Worm (Caenorhabditis elegans) whole organism, L3 larva: ENCODE measurements around the gene F53F8.6.

Experiments
- R02D3.7 ChIP-seq: fragments of 150-350 bp; optimal IDR thresholded peaks from 2 replicates; lab custom pipeline; 2014; ENCODE audit warnings: missing biosample characterization, missing genetic modification characterization
- ZK546.5 ChIP-seq: sonication (generic microtip); optimal IDR thresholded peaks from 2 replicates; lab custom pipeline; 2017; ENCODE audit warnings: missing biosample characterization, missing genetic modification characterization
- aly-2 ChIP-seq: fragments of 150-350 bp; optimal IDR thresholded peaks from 2 replicates; lab custom pipeline; 2014; ENCODE audit warnings: missing biosample characterization, missing genetic modification characterization
- ama-1 ChIP-seq: fragments of 150-350 bp; optimal IDR thresholded peaks from 2 replicates; lab custom pipeline; 2018
- ceh-16 ChIP-seq: sonication (generic microtip); optimal IDR thresholded peaks from 2 replicates; lab custom pipeline; 2017; ENCODE audit warnings: missing biosample characterization, missing genetic modification characterization
- ceh-28 ChIP-seq: fragments of 150-350 bp; optimal IDR thresholded peaks from 2 replicates; lab custom pipeline; 2014; ENCODE audit warnings: missing biosample characterization, missing genetic modification reagents, missing genetic modification characterization
- ceh-82 ChIP-seq: fragments of 150-350 bp; optimal IDR thresholded peaks from 2 replicates; lab custom pipeline; 2014; ENCODE audit warnings: missing biosample characterization, missing genetic modification characterization
- ceh-9 ChIP-seq: sonication (generic microtip); optimal IDR thresholded peaks from 2 replicates; lab custom pipeline; 2018; ENCODE audit warnings: missing biosample characterization, missing genetic modification characterization
- egl-27 ChIP-seq: sonication (generic microtip); optimal IDR thresholded peaks from 4 replicates; lab custom pipeline; 2017; ENCODE audit warnings: missing biosample characterization, missing genetic modification reagents, missing genetic modification characterization
- egl-5 ChIP-seq: fragments of 150-350 bp; optimal IDR thresholded peaks from 2 replicates; lab custom pipeline; 2017; ENCODE audit warnings: missing biosample characterization, missing genetic modification reagents, missing genetic modification characterization, inconsistent platforms
- elt-1 ChIP-seq: fragments of 150-350 bp; optimal IDR thresholded peaks from 2 replicates; lab custom pipeline; 2014; ENCODE audit warnings: missing biosample characterization, missing genetic modification characterization
- elt-2 ChIP-seq: sonication (generic microtip); optimal IDR thresholded peaks from 2 replicates; lab custom pipeline; 2016; ENCODE audit warnings: missing genetic modification reagents, mild to moderate bottlenecking, missing genetic modification characterization, missing compliant biosample characterization
- eor-1 ChIP-seq, 2 experiments: fragments of 150-350 bp; optimal IDR thresholded peaks; 2 replicates each; lab custom pipeline; 2014 to 2018; ENCODE audit warnings: missing biosample characterization in 2 of 2, missing genetic modification characterization in 2 of 2
- fkh-10 ChIP-seq: sonication (generic microtip); optimal IDR thresholded peaks from 2 replicates; lab custom pipeline; 2017; ENCODE audit warnings: missing biosample characterization, missing genetic modification reagents, missing genetic modification characterization
- fkh-2 ChIP-seq: fragments of 150-350 bp; optimal IDR thresholded peaks from 2 replicates; lab custom pipeline; 2014; ENCODE audit warnings: missing biosample characterization, missing genetic modification reagents, missing genetic modification characterization
- hmg-11 ChIP-seq: sonication (generic microtip); optimal IDR thresholded peaks from 2 replicates; lab custom pipeline; 2016; ENCODE audit warnings: missing genetic modification characterization, missing compliant biosample characterization
- lin-39 ChIP-seq: fragments of 150-350 bp; optimal IDR thresholded peaks from 2 replicates; lab custom pipeline; 2018; ENCODE audit warnings: missing biosample characterization, missing genetic modification reagents, missing genetic modification characterization
- lsy-12 ChIP-seq: sonication (generic microtip); optimal IDR thresholded peaks from 2 replicates; lab custom pipeline; 2016; ENCODE audit warnings: mild to moderate bottlenecking, missing genetic modification characterization, missing compliant biosample characterization
- mdl-1 ChIP-seq: fragments of 150-350 bp; optimal IDR thresholded peaks from 2 replicates; lab custom pipeline; 2014; ENCODE audit warnings: missing biosample characterization, missing genetic modification characterization
- mml-1 ChIP-seq: fragments of 150-350 bp; sonication (generic microtip); optimal IDR thresholded peaks from 3 replicates; lab custom pipeline; 2014; ENCODE audit warnings: missing biosample characterization, missing genetic modification characterization
- nfya-1 ChIP-seq: sonication (generic microtip); optimal IDR thresholded peaks from 2 replicates; lab custom pipeline; 2017; ENCODE audit warnings: missing genetic modification characterization, mild to moderate bottlenecking, missing compliant biosample characterization, antibody characterized with exemption, moderate library complexity; ENCODE audit not compliant: insufficient read depth
- nhr-11 ChIP-seq: fragments of 150-350 bp; optimal IDR thresholded peaks from 2 replicates; lab custom pipeline; 2014; ENCODE audit warnings: missing biosample characterization, missing genetic modification characterization
- nhr-12 ChIP-seq: fragments of 150-350 bp; optimal IDR thresholded peaks from 2 replicates; lab custom pipeline; 2014; ENCODE audit warnings: missing biosample characterization, missing genetic modification characterization
- nhr-237 ChIP-seq: fragments of 150-350 bp; optimal IDR thresholded peaks from 2 replicates; lab custom pipeline; 2014; ENCODE audit warnings: missing biosample characterization, missing genetic modification characterization
- nhr-25 ChIP-seq: sonication (generic microtip); optimal IDR thresholded peaks from 2 replicates; lab custom pipeline; 2017; ENCODE audit warnings: missing biosample characterization, missing genetic modification characterization
- nhr-28 ChIP-seq: fragments of 150-350 bp; optimal IDR thresholded peaks from 2 replicates; lab custom pipeline; 2014; ENCODE audit warnings: missing biosample characterization, missing genetic modification characterization
- nhr-43 ChIP-seq: sonication (generic microtip); optimal IDR thresholded peaks from 2 replicates; lab custom pipeline; 2016; ENCODE audit warnings: mild to moderate bottlenecking, missing genetic modification characterization, missing compliant biosample characterization; ENCODE audit not compliant: poor library complexity, severe bottlenecking
- nhr-67 ChIP-seq: fragments of 150-350 bp; optimal IDR thresholded peaks from 2 replicates; lab custom pipeline; 2014; ENCODE audit warnings: missing biosample characterization, missing genetic modification characterization
- nhr-76 ChIP-seq: fragments of 150-350 bp; sonication (generic microtip); optimal IDR thresholded peaks from 5 replicates; lab custom pipeline; 2014; ENCODE audit warnings: missing biosample characterization, missing genetic modification characterization
- pha-4 ChIP-seq: fragments of 150-350 bp; optimal IDR thresholded peaks from 2 replicates; lab custom pipeline; 2014; ENCODE audit warnings: missing biosample characterization, missing genetic modification reagents, missing genetic modification characterization
- pqm-1 ChIP-seq: fragments of 150-350 bp; optimal IDR thresholded peaks from 2 replicates; lab custom pipeline; 2017; ENCODE audit warnings: missing biosample characterization, missing genetic modification characterization, inconsistent platforms
- sea-2 ChIP-seq: fragments of 150-350 bp; sonication (generic microtip); optimal IDR thresholded peaks from 4 replicates; lab custom pipeline; 2014; ENCODE audit warnings: missing biosample characterization, missing genetic modification reagents, missing genetic modification characterization
- skn-1 ChIP-seq: fragments of 150-350 bp; optimal IDR thresholded peaks from 2 replicates; lab custom pipeline; 2014; ENCODE audit warnings: missing biosample characterization, missing genetic modification characterization
- snpc-4 ChIP-seq: fragments of 150-350 bp; optimal IDR thresholded peaks from 2 replicates; lab custom pipeline; 2014; ENCODE audit warnings: missing biosample characterization, missing genetic modification characterization
- tbx-2 ChIP-seq: sonication (generic microtip); optimal IDR thresholded peaks from 2 replicates; lab custom pipeline; 2016; ENCODE audit warnings: mild to moderate bottlenecking, missing genetic modification characterization, missing compliant biosample characterization
- unc-62 ChIP-seq: fragments of 150-350 bp; sonication (generic microtip); optimal IDR thresholded peaks from 4 replicates; lab custom pipeline; 2014; ENCODE audit warnings: missing biosample characterization, missing genetic modification reagents, missing genetic modification characterization
- zag-1 ChIP-seq: fragments of 150-350 bp; optimal IDR thresholded peaks from 2 replicates; lab custom pipeline; 2014; ENCODE audit warnings: missing biosample characterization, missing genetic modification characterization
- ztf-11 ChIP-seq: fragments of 150-350 bp; optimal IDR thresholded peaks from 2 replicates; lab custom pipeline; 2014; ENCODE audit warnings: missing biosample characterization, missing genetic modification characterization
- ztf-4 ChIP-seq: fragments of 150-350 bp; optimal IDR thresholded peaks from 2 replicates; lab custom pipeline; 2014; ENCODE audit warnings: missing biosample characterization, missing genetic modification characterization

F53F8.6 gene

DNA sequence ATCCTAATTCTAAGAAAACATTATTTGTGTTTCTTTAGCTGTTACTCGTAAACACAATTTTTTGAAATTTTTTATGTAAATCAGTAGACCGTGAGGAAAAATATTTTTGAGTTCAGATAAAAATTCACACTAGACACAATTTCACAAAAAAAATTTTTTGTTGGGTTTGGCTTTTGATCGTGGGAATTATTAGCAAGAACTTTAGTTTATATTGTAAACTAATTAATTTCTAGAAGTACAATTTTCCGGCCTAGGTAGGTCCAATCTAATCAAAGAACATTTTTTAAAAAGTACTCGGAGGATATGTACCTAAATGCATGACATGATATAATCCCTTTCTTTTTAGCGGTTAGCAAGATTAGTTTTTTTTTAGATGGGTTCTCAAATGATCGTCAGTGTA lies 23.8 kb upstream of the F53F8.6 start:
- TF ChIP-seq ceh-16 (tag; lab: Kevin White, UChicago) (no peak), ZK546.5 (tag; lab: Kevin White, UChicago) (no peak), ztf-4 (tag; lab: Kevin White, UChicago) (no peak), nhr-76 (tag; lab: Kevin White, UChicago) (no peak), mdl-1 (tag; lab: Kevin White, UChicago) (no peak), elt-1 (no peak), fkh-10 (no peak), pqm-1 (tag; lab: Kevin White, UChicago) (no peak), mml-1 (tag; lab: Kevin White, UChicago) (no peak), lsy-12 (no peak), elt-2 (no peak), snpc-4 (tag; lab: Kevin White, UChicago) (no peak), R02D3.7 (no peak), pha-4 (tag; lab: Kevin White, UChicago) (no peak), ceh-82 (tag; lab: Kevin White, UChicago) (no peak), unc-62 (GFP tag; lab: Kevin White, UChicago) (no peak)

DNA sequence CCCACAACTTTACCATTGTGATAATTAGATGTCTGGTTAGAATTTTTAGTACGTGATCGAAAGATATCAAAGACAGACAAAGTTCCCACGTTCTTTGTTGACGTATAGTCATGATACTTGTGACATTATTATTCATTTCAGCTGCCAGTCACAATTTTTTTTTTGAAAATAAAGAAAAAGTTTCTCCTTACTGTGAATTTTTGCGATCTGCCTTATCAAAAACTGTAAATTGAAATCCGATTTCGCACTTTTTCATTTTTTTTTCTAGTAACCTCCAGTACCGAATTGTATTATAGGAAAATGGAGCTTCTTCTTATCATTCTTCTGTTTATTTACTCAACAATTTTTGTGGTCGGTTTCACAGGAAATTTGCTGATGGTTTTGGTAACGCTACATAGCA lies 22.9 kb upstream of the F53F8.6 start, which contains the start of gene srsx-35:
srsx-35 (plus strand) TSS at position 301 of the 400 bp plus-strand sequence.
- TF ChIP-seq ztf-11 (tag; lab: Kevin White, UChicago) (no peak), aly-2 (no peak), nhr-28 (tag; lab: Kevin White, UChicago) (no peak), nhr-76 (tag; lab: Kevin White, UChicago) (no peak), fkh-2 (tag; lab: Kevin White, UChicago) (no peak), snpc-4 (tag; lab: Kevin White, UChicago) (no peak), hmg-11 (tag; lab: Kevin White, UChicago) (no peak), skn-1 (tag; lab: Kevin White, UChicago) (no peak), ceh-16 (tag; lab: Kevin White, UChicago) (no peak), nhr-11 (no peak), mml-1 (tag; lab: Kevin White, UChicago) (no peak), ama-1 (no peak), nfya-1 (tag; lab: Kevin White, UChicago) (no peak), sea-2 (GFP tag; lab: Kevin White, UChicago) (no peak), tbx-2 (tag; lab: Kevin White, UChicago) (no peak), ceh-9 (no peak), egl-5 (no peak), eor-1 (tag; optimal IDR thresholded peaks at IDR 0.05; lab: Kevin White, UChicago) (no peak), zag-1 (tag; lab: Kevin White, UChicago) (no peak), nhr-12 (tag; lab: Kevin White, UChicago) (no peak)

DNA sequence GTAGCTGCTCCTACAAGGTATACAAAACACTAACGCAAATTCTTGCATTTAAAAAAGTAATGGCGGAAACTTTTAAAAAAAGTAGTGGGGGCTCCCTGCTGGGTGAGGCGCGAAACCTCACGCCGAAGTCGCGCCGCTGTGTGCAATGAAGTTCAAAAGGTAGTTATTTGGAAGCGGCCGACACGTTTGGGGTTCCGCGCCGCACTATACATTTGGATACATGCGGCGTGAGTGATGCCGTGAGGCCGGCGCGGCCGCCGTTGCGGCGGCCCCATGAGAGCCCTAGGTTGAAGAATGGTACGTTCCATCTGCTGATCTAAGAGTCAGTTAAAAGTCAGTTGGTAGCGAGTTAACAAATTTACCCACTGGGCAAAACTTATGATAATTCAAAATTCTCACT lies 22.2 kb upstream of the F53F8.6 start:
- peak; percentile 2 for TF ChIP-seq snpc-4 (tag; lab: Kevin White, UChicago)
- TF ChIP-seq nhr-25 (tag; lab: Kevin White, UChicago), result no peak

- TF ChIP-seq R02D3.7, result no peak
- TF ChIP-seq mdl-1 (tag; lab: Kevin White, UChicago), result no peak
- no peak for TF ChIP-seq skn-1 (tag; lab: Kevin White, UChicago)
- TF ChIP-seq nhr-25 (tag; lab: Kevin White, UChicago), result no peak
- no peak for TF ChIP-seq ama-1
- no peak for TF ChIP-seq lsy-12
- TF ChIP-seq nhr-43, result no peak
- TF ChIP-seq egl-27 (tag; lab: Kevin White, UChicago), result no peak
Measured at ce11 chrV:20682309-20682708, 21.7 kb upstream of the F53F8.6 start.

ce11 chrV:20685383-20685782 lies 18.6 kb upstream of the F53F8.6 start, which contains the start of gene klf-2:
TSS of gene klf-2 (plus strand) at chrV:20685683.
- TF ChIP-seq tbx-2 (tag; lab: Kevin White, UChicago), result no peak
- no peak for TF ChIP-seq lin-39 (tag; lab: Kevin White, UChicago)
- no peak for TF ChIP-seq egl-27 (tag; lab: Kevin White, UChicago)
- TF ChIP-seq elt-2, result no peak
- no peak for TF ChIP-seq nhr-237 (tag; lab: Kevin White, UChicago)
- TF ChIP-seq ceh-9, result no peak
- no peak for TF ChIP-seq ztf-11 (tag; lab: Kevin White, UChicago)
- TF ChIP-seq hmg-11 (tag; lab: Kevin White, UChicago), result no peak
- TF ChIP-seq elt-1, result no peak
- TF ChIP-seq nhr-67, result no peak
- no peak for TF ChIP-seq ceh-28 (tag; lab: Kevin White, UChicago)
- no peak for TF ChIP-seq nhr-43
- TF ChIP-seq fkh-2 (tag; lab: Kevin White, UChicago), result no peak
- TF ChIP-seq unc-62 (GFP tag; lab: Kevin White, UChicago), result no peak
